Fruit fly (Drosophila melanogaster): ENCODE measurements around the gene CG3342.

CG3342 gene

dm6 chrX:6540215-6540821 is 12.6 kb upstream of the CG3342 start, which contains the start of gene CG34417:
Gene CG34417 (plus strand): TSS chrX:6540771.
- TF ChIP-seq dmrt93B (GFP tag; optimal IDR thresholded peaks at IDR 0.05) (peak; percentile 61), rgr (GFP tag; optimal IDR thresholded peaks at IDR 0.05) (peak; percentile 60), OdsH (GFP tag; optimal IDR thresholded peaks at IDR 0.05) (peak; percentile 70), br (GFP tag; optimal IDR thresholded peaks at IDR 0.05) (peak; percentile 77), HLH106 (tag; optimal IDR thresholded peaks at IDR 0.05) (peak; percentile 70), woc (GFP tag; optimal IDR thresholded peaks at IDR 0.05) (peak; percentile 82), Sp1 (GFP tag; optimal IDR thresholded peaks at IDR 0.05) (peak; percentile 78), dl (GFP tag; optimal IDR thresholded peaks at IDR 0.05; ENCODE audit: insufficient read depth in 1 of 2, partially characterized antibody in 2 of 2) (no peak), Hnf4 (GFP tag; optimal IDR thresholded peaks at IDR 0.05) (peak; percentile 45), N (GFP tag; optimal IDR thresholded peaks at IDR 0.05) (no peak), foxo (GFP tag; optimal IDR thresholded peaks at IDR 0.05) (peak in 1 of 2 experiments; percentile 76), fru (GFP tag; optimal IDR thresholded peaks at IDR 0.05) (peak; percentile 81), Mio (GFP tag; optimal IDR thresholded peaks at IDR 0.05) (no peak), ey (GFP tag; optimal IDR thresholded peaks at IDR 0.05) (peak; percentile 78), psq (GFP tag; optimal IDR thresholded peaks at IDR 0.05) (peak; percentile 72), GATAd (GFP tag; optimal IDR thresholded peaks at IDR 0.05) (no peak), h (GFP tag; optimal IDR thresholded peaks at IDR 0.05) (peak; percentile 74), Jra (GFP tag; optimal IDR thresholded peaks at IDR 0.05) (peak; percentile 20), jim (GFP tag; optimal IDR thresholded peaks at IDR 0.05) (no peak)

dm6 chrX:6533836-6534357 is 6.2 kb upstream of the CG3342 start, which contains the start of gene dx:
Gene dx (plus strand): TSS chrX:6533999.
- TF ChIP-seq sage (GFP tag; optimal IDR thresholded peaks at IDR 0.05) (no peak), usp (GFP tag; optimal IDR thresholded peaks at IDR 0.05) (no peak), Dfd (GFP tag; optimal IDR thresholded peaks at IDR 0.05) (no peak), CG32264 (GFP tag; optimal IDR thresholded peaks at IDR 0.05) (no peak), psq (GFP tag; optimal IDR thresholded peaks at IDR 0.05) (peak; percentile 85), tai (GFP tag; optimal IDR thresholded peaks at IDR 0.05) (no peak), Dif (GFP tag; optimal IDR thresholded peaks at IDR 0.05; ENCODE audit: partially characterized antibody) (peak; percentile 61), dsf (GFP tag; optimal IDR thresholded peaks at IDR 0.05; ENCODE audit: borderline replicate concordance) (no peak), dl (GFP tag; optimal IDR thresholded peaks at IDR 0.05; ENCODE audit: insufficient read depth in 1 of 2, partially characterized antibody in 2 of 2) (peak in 1 of 2 experiments; percentile 25), woc (GFP tag; optimal IDR thresholded peaks at IDR 0.05) (peak; percentile 3), dmrt93B (GFP tag; optimal IDR thresholded peaks at IDR 0.05) (no peak)

- no peak for TF ChIP-seq Jra (GFP tag; optimal IDR thresholded peaks at IDR 0.05)
- TF ChIP-seq CrebA (GFP tag; optimal IDR thresholded peaks at IDR 0.05; ENCODE audit: borderline replicate concordance) = no peak
- TF ChIP-seq Dfd (GFP tag; optimal IDR thresholded peaks at IDR 0.05) = no peak
- no peak for TF ChIP-seq Mio (GFP tag; optimal IDR thresholded peaks at IDR 0.05)
- no peak for TF ChIP-seq brk (GFP tag; optimal IDR thresholded peaks at IDR 0.05)
- TF ChIP-seq Abd-B (GFP tag; optimal IDR thresholded peaks at IDR 0.05) = no peak
- TF ChIP-seq Hnf4 (GFP tag; optimal IDR thresholded peaks at IDR 0.05) = peak; percentile 68
- peak; percentile 39 for TF ChIP-seq h (GFP tag; optimal IDR thresholded peaks at IDR 0.05)
- peak in 1 of 2 experiments; percentile 44 for TF ChIP-seq foxo (GFP tag; optimal IDR thresholded peaks at IDR 0.05)
- TF ChIP-seq sv (GFP tag; optimal IDR thresholded peaks at IDR 0.05) = no peak
- no peak for TF ChIP-seq Dif (GFP tag; optimal IDR thresholded peaks at IDR 0.05; ENCODE audit: partially characterized antibody)
- no peak for TF ChIP-seq lola (GFP tag; optimal IDR thresholded peaks at IDR 0.05)
- no peak for TF ChIP-seq pan (optimal IDR thresholded peaks at IDR 0.05)
- no peak for TF ChIP-seq CG32264 (GFP tag; optimal IDR thresholded peaks at IDR 0.05)
- no peak for TF ChIP-seq jim (GFP tag; optimal IDR thresholded peaks at IDR 0.05)
- TF ChIP-seq dsf (GFP tag; optimal IDR thresholded peaks at IDR 0.05; ENCODE audit: borderline replicate concordance) = no peak
- TF ChIP-seq Myc (optimal IDR thresholded peaks at IDR 0.05) = peak; percentile 39
- peak; percentile 61 for TF ChIP-seq br (GFP tag; optimal IDR thresholded peaks at IDR 0.05)
- peak; percentile 51 for TF ChIP-seq HLH106 (tag; optimal IDR thresholded peaks at IDR 0.05)
- TF ChIP-seq dmrt93B (GFP tag; optimal IDR thresholded peaks at IDR 0.05) = peak; percentile 82
- no peak for TF ChIP-seq ey (GFP tag; optimal IDR thresholded peaks at IDR 0.05)
- no peak for TF ChIP-seq psq (GFP tag; optimal IDR thresholded peaks at IDR 0.05)
- no peak for TF ChIP-seq N (GFP tag; optimal IDR thresholded peaks at IDR 0.05)
- TF ChIP-seq woc (GFP tag; optimal IDR thresholded peaks at IDR 0.05) = no peak
- TF ChIP-seq dl (GFP tag; optimal IDR thresholded peaks at IDR 0.05; ENCODE audit: insufficient read depth in 1 of 2, partially characterized antibody in 2 of 2) = no peak
- TF ChIP-seq rgr (GFP tag; optimal IDR thresholded peaks at IDR 0.05) = peak; percentile 80
- peak; percentile 31 for TF ChIP-seq fru (GFP tag; optimal IDR thresholded peaks at IDR 0.05)
- peak; percentile 18 for TF ChIP-seq Hr83 (GFP tag; optimal IDR thresholded peaks at IDR 0.05; ENCODE audit: poor library complexity, severe bottlenecking)
- peak; percentile 19 for TF ChIP-seq sage (GFP tag; optimal IDR thresholded peaks at IDR 0.05)
- TF ChIP-seq GATAd (GFP tag; optimal IDR thresholded peaks at IDR 0.05) = no peak
- peak; percentile 55 for TF ChIP-seq OdsH (GFP tag; optimal IDR thresholded peaks at IDR 0.05)
- TF ChIP-seq CG9705 (GFP tag; optimal IDR thresholded peaks at IDR 0.05) = peak; percentile 54
- no peak for TF ChIP-seq Hr78 (GFP tag; optimal IDR thresholded peaks at IDR 0.05)
- no peak for TF ChIP-seq usp (GFP tag; optimal IDR thresholded peaks at IDR 0.05)
- TF ChIP-seq Rel (GFP tag; optimal IDR thresholded peaks at IDR 0.05) = no peak
- peak; percentile 18 for TF ChIP-seq Rel (tag; optimal IDR thresholded peaks at IDR 0.05)
- no peak for TF ChIP-seq Vsx2 (GFP tag; optimal IDR thresholded peaks at IDR 0.05; ENCODE audit: partially characterized antibody)
- TF ChIP-seq tai (GFP tag; optimal IDR thresholded peaks at IDR 0.05) = no peak
- TF ChIP-seq Sp1 (GFP tag; optimal IDR thresholded peaks at IDR 0.05) = peak; percentile 81
These were observed 5.5 kb upstream of the CG3342 start, which contains the start of gene RpL7A for dm6 chrX:6533101-6533636. Gene RpL7A (minus strand): TSS chrX:6533348.
